Worm (Caenorhabditis elegans): ENCODE data around the gene C40H1.7.

The C40H1.7 gene

ce11 chrIII:9353814-9354213 is 29.0 kb downstream of the C40H1.7 start:
- no peak for TF ChIP-seq him-1 (tag; optimal IDR thresholded peaks at IDR 0.05)
- TF ChIP-seq dao-5 (tag; optimal IDR thresholded peaks at IDR 0.05), result no peak
- TF ChIP-seq W03F9.2 (tag; optimal IDR thresholded peaks at IDR 0.05), result no peak

- TF ChIP-seq him-1 (tag; optimal IDR thresholded peaks at IDR 0.05) (no peak), W03F9.2 (tag; optimal IDR thresholded peaks at IDR 0.05) (no peak), dao-5 (tag; optimal IDR thresholded peaks at IDR 0.05) (no peak)
Observed at ce11 chrIII:9355412-9355969, 30.7 kb downstream of the C40H1.7 start, which contains the start of gene chtb-1. Gene chtb-1, minus strand, starts transcription at chrIII:9355462.

ce11 chrIII:9359060-9359459 is 34.2 kb downstream of the C40H1.7 start, which contains the start of gene K04H4.5:
Gene K04H4.5, plus strand, starts transcription at chrIII:9359360.
- TF ChIP-seq dao-5 (tag; optimal IDR thresholded peaks at IDR 0.05) (no peak), him-1 (tag; optimal IDR thresholded peaks at IDR 0.05) (no peak), W03F9.2 (tag; optimal IDR thresholded peaks at IDR 0.05) (no peak)

ce11 chrIII:9361228-9361627 is 36.4 kb downstream of the C40H1.7 start, which contains the start of gene flp-25:
Gene flp-25, plus strand, starts transcription at chrIII:9361528.
- TF ChIP-seq dao-5 (tag; optimal IDR thresholded peaks at IDR 0.05), result no peak
- TF ChIP-seq W03F9.2 (tag; optimal IDR thresholded peaks at IDR 0.05), result no peak
- TF ChIP-seq him-1 (tag; optimal IDR thresholded peaks at IDR 0.05), result no peak

ce11 chrIII:9366376-9366775 is 41.6 kb downstream of the C40H1.7 start:
- no peak for TF ChIP-seq dao-5 (tag; optimal IDR thresholded peaks at IDR 0.05)
- no peak for TF ChIP-seq him-1 (tag; optimal IDR thresholded peaks at IDR 0.05)

ce11 chrIII:9366971-9367370 is 42.1 kb downstream of the C40H1.7 start, which contains the start of gene crn-6:
Gene crn-6, plus strand, starts transcription at chrIII:9367271.
- TF ChIP-seq W03F9.2 (tag; optimal IDR thresholded peaks at IDR 0.05) (no peak), him-1 (tag; optimal IDR thresholded peaks at IDR 0.05) (no peak), dao-5 (tag; optimal IDR thresholded peaks at IDR 0.05) (no peak)

ce11 chrIII:9373779-9374178 is 49.0 kb downstream of the C40H1.7 start:
- TF ChIP-seq him-1 (tag; optimal IDR thresholded peaks at IDR 0.05) (no peak), W03F9.2 (tag; optimal IDR thresholded peaks at IDR 0.05) (no peak), dao-5 (tag; optimal IDR thresholded peaks at IDR 0.05) (no peak)

Data from whole organism, L4/young adult.